Fruit fly (Drosophila melanogaster): Measurements from ENCODE around the gene mrn.

Gene mrn

DNA sequence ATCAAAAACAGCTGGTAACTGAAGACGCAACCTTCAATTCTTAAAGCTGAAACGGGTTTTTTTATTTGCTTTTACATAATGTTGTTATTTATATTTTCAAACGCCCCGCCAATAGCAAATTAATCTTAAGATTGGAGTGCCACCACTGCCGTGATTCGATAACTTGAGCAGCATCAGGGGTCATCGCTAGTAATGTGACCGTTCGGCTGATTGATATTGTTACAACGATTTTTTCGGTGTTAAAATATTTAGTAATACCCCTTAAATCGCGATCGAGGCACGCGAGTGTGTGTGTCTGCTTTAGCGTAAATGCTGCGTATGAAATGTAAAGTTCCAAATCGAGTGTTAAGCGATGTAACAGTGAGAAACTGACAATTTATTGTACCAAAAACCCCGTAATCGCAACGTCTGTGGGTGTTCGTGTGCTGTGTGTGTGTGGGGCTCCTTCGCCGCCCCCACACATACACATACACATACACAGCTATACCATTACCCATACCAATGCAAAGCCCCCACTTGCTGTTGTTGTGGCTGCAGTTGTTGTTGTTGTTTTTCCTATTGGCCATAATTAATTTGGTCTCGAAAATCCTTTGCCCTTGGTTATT is 14.4 kb downstream of the mrn start, which contains the start of gene dop (continued):
- TF ChIP-seq phol (tag; optimal IDR thresholded peaks at IDR 0.05) (peak; percentile 43), CG7271 (tag; optimal IDR thresholded peaks at IDR 0.05) (no peak), CG8478 (optimal IDR thresholded peaks at IDR 0.05) (peak; percentile 90), Bgb (GFP tag; IDR thresholded peaks at IDR 0.05; ENCODE audit: partially characterized antibody) (peak; percentile 64; the same call in 1 of the 2 replicates), CG3838 (GFP tag; optimal IDR thresholded peaks at IDR 0.05) (no peak), hb (GFP tag; IDR thresholded peaks at IDR 0.05; ENCODE audit: partially characterized antibody) (no peak), Abd-B (GFP tag; optimal IDR thresholded peaks at IDR 0.05) (peak; percentile 9), CG12942 (GFP tag; optimal IDR thresholded peaks at IDR 0.05) (peak; percentile 9), CG17612 (GFP tag; IDR thresholded peaks at IDR 0.05) (no peak), CG1792 (GFP tag; optimal IDR thresholded peaks at IDR 0.05) (no peak), CG10274 (GFP tag; optimal IDR thresholded peaks at IDR 0.05) (no peak), B-H1 (GFP tag; IDR thresholded peaks at IDR 0.05) (no peak), fru (optimal IDR thresholded peaks at IDR 0.05) (no peak), CG13894 (tag; optimal IDR thresholded peaks at IDR 0.05) (peak; percentile 9), Nf-YB (GFP tag; optimal IDR thresholded peaks at IDR 0.05) (no peak), sob (GFP tag; IDR thresholded peaks at IDR 0.05) (no peak), wek (GFP tag; optimal IDR thresholded peaks at IDR 0.05) (no peak), CG1832 (GFP tag; optimal IDR thresholded peaks at IDR 0.05) (no peak), jigr1 (GFP tag; IDR thresholded peaks at IDR 0.05) (no peak), Hmx (GFP tag; optimal IDR thresholded peaks at IDR 0.05) (no peak), Usf (GFP tag; optimal IDR thresholded peaks at IDR 0.05) (no peak), CG10654 (GFP tag; optimal IDR thresholded peaks at IDR 0.05) (no peak), Nf-YC (tag; optimal IDR thresholded peaks at IDR 0.05) (no peak), CG4617 (GFP tag; optimal IDR thresholded peaks at IDR 0.05; ENCODE audit: borderline replicate concordance) (peak; percentile 59), Taf1 (GFP tag; IDR thresholded peaks at IDR 0.05) (no peak), GATAe (GFP tag; conservative IDR thresholded peaks at IDR 0.05) (no peak; the same call in 1 of the 2 replicates), ind (GFP tag; optimal IDR thresholded peaks at IDR 0.05) (peak; percentile 12), CG7786 (GFP tag; optimal IDR thresholded peaks at IDR 0.05) (no peak), nau (GFP tag; optimal IDR thresholded peaks at IDR 0.05) (no peak), CG2199 (GFP tag; IDR thresholded peaks at IDR 0.05) (no peak), sna (GFP tag; IDR thresholded peaks at IDR 0.05; ENCODE audit: partially characterized antibody) (peak; percentile 43), CG1647 (GFP tag; optimal IDR thresholded peaks at IDR 0.05) (no peak), Hr78 (GFP tag; optimal IDR thresholded peaks at IDR 0.05) (no peak), tgo (GFP tag; IDR thresholded peaks at IDR 0.05) (no peak), CG11723 (GFP tag; optimal IDR thresholded peaks at IDR 0.05) (no peak)

DNA sequence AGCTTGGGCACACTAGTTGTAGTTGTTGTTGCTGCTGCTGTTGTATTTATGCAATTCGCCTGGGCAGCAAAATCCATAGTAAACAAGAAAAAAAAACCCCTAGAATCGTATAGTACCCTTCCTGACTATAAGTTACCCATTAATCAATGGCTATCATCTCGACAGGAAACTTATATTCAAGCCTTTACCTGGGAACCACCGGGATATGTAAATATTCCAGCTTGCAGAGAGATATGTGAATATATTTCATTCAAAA is 16.6 kb downstream of the mrn start:
- TF ChIP-seq Pdp1 (GFP tag; optimal IDR thresholded peaks at IDR 0.05) (peak in 1 of 2 experiments; percentile 95), CG7372 (GFP tag; IDR thresholded peaks at IDR 0.05) (no peak), so (GFP tag; IDR thresholded peaks at IDR 0.05) (no peak), CG34224 (GFP tag; IDR thresholded peaks at IDR 0.05; ENCODE audit: partially characterized antibody) (0 out of 3 replicates have a peak, but pooled peaks have one; percentile 4), MESR4 (GFP tag; optimal IDR thresholded peaks at IDR 0.05) (peak; percentile 6)

Data from whole organism, embryonic.